Fruit fly (Drosophila melanogaster) whole organism, embryonic: ENCODE measurements around the gene RpL14.

ENCODE experiments used
- Abd-B ChIP-seq: fragments of 200-800 bp; sonication (Bioruptor generic); optimal IDR thresholded peaks from 2 replicates; lab custom pipeline; 2018; ENCODE audit warnings: missing biosample characterization, mild to moderate bottlenecking, missing genetic modification characterization, moderate library complexity
- Adf1 ChIP-seq: fragments of 200-800 bp; sonication (Bioruptor generic); IDR thresholded peaks from 2 replicates; pipeline ENCODE4 v1.3.6; 2022; ENCODE audit warnings: missing biosample characterization, missing genetic modification characterization
- Aef1 ChIP-seq: fragments of 200-800 bp; sonication (Bioruptor generic); IDR thresholded peaks from 3 replicates; pipeline ENCODE4 v1.3.6; 2022; ENCODE audit warnings: missing biosample characterization, missing genetic modification characterization
- CG10147 ChIP-seq: fragments of 200-800 bp; sonication (Bioruptor generic); optimal IDR thresholded peaks from 2 replicates; lab custom pipeline; 2019; ENCODE audit warnings: missing biosample characterization, mild to moderate bottlenecking, missing genetic modification characterization, moderate library complexity
- CG10209 ChIP-seq: fragments of 200-800 bp; sonication (Bioruptor generic); optimal IDR thresholded peaks from 3 replicates; lab custom pipeline; 2017; ENCODE audit warnings: missing biosample characterization, mild to moderate bottlenecking, missing genetic modification characterization, missing genetic modification reagents
- CG13296 ChIP-seq: fragments of 200-800 bp; sonication (Bioruptor generic); optimal IDR thresholded peaks from 3 replicates; lab custom pipeline; 2018; ENCODE audit warnings: missing biosample characterization, mild to moderate bottlenecking, missing genetic modification characterization
- CG14441 ChIP-seq: fragments of 200-800 bp; sonication (Bioruptor generic); IDR thresholded peaks from 2 replicates; pipeline ENCODE4 v1.3.6; 2022; ENCODE audit warnings: missing biosample characterization, missing genetic modification characterization
- CG14710 ChIP-seq: fragments of 200-800 bp; sonication (Bioruptor generic); optimal IDR thresholded peaks from 3 replicates; lab custom pipeline; 2019; ENCODE audit warnings: missing biosample characterization, mild to moderate bottlenecking, missing genetic modification characterization, moderate library complexity
- CG14860 ChIP-seq: fragments of 200-800 bp; sonication (Bioruptor generic); IDR thresholded peaks from 3 replicates; pipeline ENCODE4 v1.3.6; 2022; ENCODE audit warnings: missing biosample characterization, missing genetic modification characterization; ENCODE audit not compliant: partially characterized antibody
- CG17328 ChIP-seq: fragments of 200-800 bp; sonication (Bioruptor generic); IDR thresholded peaks from 2 replicates; pipeline ENCODE4 v1.3.6; 2022; ENCODE audit warnings: missing biosample characterization, missing genetic modification characterization
- CG32532 ChIP-seq: fragments of 200-800 bp; sonication (Bioruptor generic); IDR thresholded peaks from 2 replicates; pipeline ENCODE4 v1.3.6; 2022; ENCODE audit warnings: missing biosample characterization, missing genetic modification characterization
- CG4424 ChIP-seq: fragments of 200-800 bp; sonication (Bioruptor generic); optimal IDR thresholded peaks from 3 replicates; lab custom pipeline; 2016; ENCODE audit warnings: missing biosample characterization, missing genetic modification characterization
- CG6175 ChIP-seq: fragments of 200-800 bp; sonication (Bioruptor generic); IDR thresholded peaks from 3 replicates; pipeline ENCODE4 v1.3.6; 2022; ENCODE audit warnings: missing biosample characterization, missing genetic modification characterization
- CG6765 ChIP-seq: fragments of 200-800 bp; sonication (Bioruptor generic); optimal IDR thresholded peaks from 3 replicates; lab custom pipeline; 2017; ENCODE audit warnings: missing biosample characterization, mild to moderate bottlenecking, missing genetic modification characterization
- CG9932 ChIP-seq: fragments of 200-800 bp; sonication (Bioruptor generic); IDR thresholded peaks from 2 replicates; pipeline ENCODE4 v1.3.6; 2022; ENCODE audit warnings: missing biosample characterization, missing genetic modification characterization
- CTCF ChIP-seq: fragments of 200-800 bp; sonication (Bioruptor generic); optimal IDR thresholded peaks from 2 replicates; lab custom pipeline; 2017; ENCODE audit warnings: missing biosample characterization, mild to moderate bottlenecking, missing genetic modification characterization, moderate library complexity
- Deaf1 ChIP-seq: fragments of 200-800 bp; optimal IDR thresholded peaks from 3 replicates; lab custom pipeline; 2019; ENCODE audit warnings: missing biosample characterization, mild to moderate bottlenecking, missing genetic modification characterization, moderate library complexity
- Dek ChIP-seq: fragments of 200-800 bp; sonication (Bioruptor generic); optimal IDR thresholded peaks from 3 replicates; lab custom pipeline; 2019; ENCODE audit warnings: missing biosample characterization, mild to moderate bottlenecking, missing genetic modification characterization, moderate library complexity
- E2f1 ChIP-seq: fragments of 200-800 bp; sonication (Bioruptor generic); IDR thresholded peaks from 2 replicates; pipeline ENCODE4 v1.3.6; 2022; ENCODE audit warnings: missing biosample characterization, missing genetic modification characterization
- E2f2 ChIP-seq: fragments of 200-800 bp; sonication (Bioruptor generic); IDR thresholded peaks from 2 replicates; pipeline ENCODE4 v1.3.6; 2022; ENCODE audit warnings: missing biosample characterization, missing genetic modification characterization
- Ets65A ChIP-seq: fragments of 200-800 bp; sonication (Bioruptor generic); peaks from one replicate; lab custom pipeline; 2016; ENCODE audit warnings: missing biosample characterization, missing genetic modification characterization
- H15 ChIP-seq: fragments of 200-800 bp; sonication (Bioruptor generic); IDR thresholded peaks from 3 replicates; pipeline ENCODE4 v1.3.6; 2022; ENCODE audit warnings: missing biosample characterization, missing genetic modification characterization
- HLHmδ ChIP-seq: fragments of 200-800 bp; sonication (Bioruptor generic); optimal IDR thresholded peaks from 2 replicates; lab custom pipeline; 2018; ENCODE audit warnings: missing biosample characterization, mild to moderate bottlenecking, missing genetic modification characterization, moderate library complexity
- Hmr ChIP-seq: fragments of 200-800 bp; sonication (Bioruptor generic); optimal IDR thresholded peaks from 3 replicates; lab custom pipeline; 2017; ENCODE audit warnings: mild to moderate bottlenecking, missing biosample characterization, missing genetic modification reagents, missing genetic modification characterization
- Med ChIP-seq: fragments of 200-800 bp; sonication (Bioruptor generic); peaks from one replicate; lab custom pipeline; 2016; ENCODE audit warnings: missing biosample characterization, missing genetic modification characterization, mild to moderate bottlenecking, inconsistent platforms, moderate library complexity
- Nf-YB ChIP-seq: fragments of 200-800 bp; sonication (Bioruptor generic); optimal IDR thresholded peaks from 3 replicates; lab custom pipeline; 2019; ENCODE audit warnings: missing biosample characterization, mild to moderate bottlenecking, missing genetic modification characterization, moderate library complexity
- Sox102F ChIP-seq: fragments of 200-800 bp; sonication (Bioruptor generic); optimal IDR thresholded peaks from 2 replicates; lab custom pipeline; 2018; ENCODE audit warnings: missing biosample characterization, mild to moderate bottlenecking, missing genetic modification characterization, moderate library complexity
- Trl ChIP-seq, 3 experiments: fragments of >200 bp in 2 of 3; fragments of 200-800 bp in 1 of 3; sonication (Bioruptor generic) in 1 of 3; optimal IDR thresholded peaks; 2 replicates in 1 of 3; 3 replicates in 2 of 3; lab custom pipeline; 2016 to 2017; ENCODE audit warnings: missing biosample characterization in 1 of 3, missing genetic modification characterization in 1 of 3
- Xbp1 ChIP-seq: fragments of 200-800 bp; sonication (Bioruptor generic); optimal IDR thresholded peaks from 3 replicates; lab custom pipeline; 2016; ENCODE audit warnings: missing biosample characterization, mild to moderate bottlenecking, missing genetic modification characterization
- Xrp1 ChIP-seq: fragments of 200-800 bp; sonication (Bioruptor generic); IDR thresholded peaks from 2 replicates; pipeline ENCODE4 v1.3.6; 2022; ENCODE audit warnings: missing biosample characterization, missing genetic modification characterization
- aop ChIP-seq: fragments of 200-800 bp; sonication (Bioruptor generic); IDR thresholded peaks from 2 replicates; pipeline ENCODE4 v1.3.6; 2022; ENCODE audit warnings: missing biosample characterization, missing genetic modification characterization
- ase ChIP-seq: fragments of 200-800 bp; sonication (Bioruptor generic); IDR thresholded peaks from 3 replicates; pipeline ENCODE4 v1.3.6; 2022; ENCODE audit warnings: missing biosample characterization, missing genetic modification characterization
- ato ChIP-seq: fragments of 200-800 bp; sonication (Bioruptor generic); IDR thresholded peaks from 2 replicates; pipeline ENCODE4 v1.3.6; 2022; ENCODE audit warnings: missing biosample characterization, missing genetic modification characterization; ENCODE audit not compliant: partially characterized antibody
- chm ChIP-seq: fragments of 200-800 bp; sonication (Bioruptor generic); IDR thresholded peaks from 2 replicates; pipeline ENCODE4 v1.3.6; 2022; ENCODE audit warnings: missing biosample characterization, missing genetic modification characterization
- crc ChIP-seq: fragments of 200-800 bp; sonication (Bioruptor generic); optimal IDR thresholded peaks from 2 replicates; lab custom pipeline; 2016; ENCODE audit warnings: missing biosample characterization, missing genetic modification characterization
- dati ChIP-seq: fragments of 200-800 bp; sonication (Bioruptor generic); IDR thresholded peaks from 2 replicates; pipeline ENCODE4 v1.3.6; 2022; ENCODE audit warnings: missing biosample characterization, missing genetic modification characterization
- dpn ChIP-seq, 2 experiments: fragments of 200-800 bp; sonication (Bioruptor generic); optimal IDR thresholded peaks; 3 replicates each; lab custom pipeline; 2016; ENCODE audit warnings: missing biosample characterization in 2 of 2, missing genetic modification characterization in 2 of 2
- ewg ChIP-seq: fragments of 200-800 bp; sonication (Bioruptor generic); optimal IDR thresholded peaks from 3 replicates; lab custom pipeline; 2017; ENCODE audit warnings: mild to moderate bottlenecking, missing biosample characterization, missing genetic modification reagents, missing genetic modification characterization
- insv ChIP-seq, 2 experiments: fragments of 200-800 bp; sonication (Bioruptor generic); optimal IDR thresholded peaks; 3 replicates each; lab custom pipeline; 2016 to 2018; ENCODE audit warnings: missing biosample characterization in 2 of 2, missing genetic modification characterization in 2 of 2
- nerfin-1 ChIP-seq: fragments of 200-800 bp; sonication (Bioruptor generic); optimal IDR thresholded peaks from 3 replicates; lab custom pipeline; 2019; ENCODE audit warnings: missing biosample characterization, mild to moderate bottlenecking, missing genetic modification characterization, moderate library complexity
- nmo ChIP-seq: fragments of 200-800 bp; sonication (Bioruptor generic); optimal IDR thresholded peaks from 2 replicates; lab custom pipeline; 2018; ENCODE audit warnings: missing biosample characterization, mild to moderate bottlenecking, missing genetic modification characterization, moderate library complexity
- org-1 ChIP-seq: fragments of 200-800 bp; sonication (Bioruptor generic); optimal IDR thresholded peaks from 2 replicates; lab custom pipeline; 2017; ENCODE audit warnings: missing biosample characterization, missing genetic modification characterization
- pros ChIP-seq: fragments of 200-800 bp; sonication (Bioruptor generic); optimal IDR thresholded peaks from 3 replicates; lab custom pipeline; 2019; ENCODE audit warnings: missing biosample characterization, mild to moderate bottlenecking, missing genetic modification characterization, moderate library complexity
- schlank ChIP-seq: fragments of 200-800 bp; sonication (Bioruptor generic); optimal IDR thresholded peaks from 2 replicates; lab custom pipeline; 2018; ENCODE audit warnings: missing biosample characterization, mild to moderate bottlenecking, missing genetic modification characterization
- seq ChIP-seq: fragments of 200-800 bp; sonication (Bioruptor generic); IDR thresholded peaks from 2 replicates; pipeline ENCODE4 v1.3.6; 2022; ENCODE audit warnings: missing biosample characterization, missing genetic modification characterization
- so ChIP-seq: fragments of 200-800 bp; sonication (Bioruptor generic); IDR thresholded peaks from 3 replicates; pipeline ENCODE4 v1.3.6; 2022; ENCODE audit warnings: missing biosample characterization, missing genetic modification characterization
- sqz ChIP-seq: fragments of 200-800 bp; sonication (Bioruptor generic); optimal IDR thresholded peaks from 3 replicates; lab custom pipeline; 2018; ENCODE audit warnings: missing biosample characterization, mild to moderate bottlenecking, missing genetic modification characterization
- sr ChIP-seq: fragments of 200-800 bp; sonication (Bioruptor generic); IDR thresholded peaks from 3 replicates; pipeline ENCODE4 v1.3.6; 2022; ENCODE audit warnings: missing biosample characterization, missing genetic modification characterization
- usp ChIP-seq: fragments of >200 bp; optimal IDR thresholded peaks from 2 replicates; lab custom pipeline; 2017; ENCODE audit warnings: missing biosample characterization, missing genetic modification characterization
- z ChIP-seq: fragments of 200-800 bp; sonication (Bioruptor generic); IDR thresholded peaks from 3 replicates; pipeline ENCODE4 v1.3.6; 2022; ENCODE audit warnings: missing biosample characterization, missing genetic modification characterization
- zf30C ChIP-seq: fragments of 200-800 bp; sonication (Bioruptor generic); optimal IDR thresholded peaks from 3 replicates; lab custom pipeline; 2018; ENCODE audit warnings: missing biosample characterization, mild to moderate bottlenecking, missing genetic modification characterization

RpL14 gene

dm6 chr3L:8559754-8560328 is 41.0 kb upstream of the RpL14 start:
- no peak for TF ChIP-seq schlank
- no peak for TF ChIP-seq ato (GFP tag; lab: Robert Waterston, UW)
- TF ChIP-seq chm (GFP tag; lab: Robert Waterston, UW) = peak; percentile 38; the same call in 1 of the 2 replicates
- no peak for TF ChIP-seq Nf-YB (GFP tag; lab: Kevin White, UChicago)
- no peak for TF ChIP-seq CG10209 (GFP tag; lab: Kevin White, UChicago)
- TF ChIP-seq CG6175 (GFP tag; lab: Robert Waterston, UW) = no peak
- TF ChIP-seq crc = no peak
- no peak for TF ChIP-seq CG14441 (GFP tag; lab: Robert Waterston, UW)
- no peak for TF ChIP-seq Aef1 (GFP tag; lab: Robert Waterston, UW)
- peak; percentile 64; the same call in 1 of the 2 replicates for TF ChIP-seq Adf1
- TF ChIP-seq seq (GFP tag; lab: Robert Waterston, UW) = peak; percentile 88
- no peak for TF ChIP-seq CG13296 (GFP tag; lab: Kevin White, UChicago)
- TF ChIP-seq org-1 = no peak
- peak; percentile 18 for TF ChIP-seq nerfin-1 (tag; lab: Kevin White, UChicago)
- TF ChIP-seq zf30C (GFP tag; lab: Kevin White, UChicago) = no peak
- no peak for TF ChIP-seq insv (GFP tag; optimal IDR thresholded peaks at IDR 0.05; lab: Kevin White, UChicago)
- TF ChIP-seq CG32532 (GFP tag; lab: Robert Waterston, UW) = no peak
- no peak for TF ChIP-seq aop (GFP tag; lab: Robert Waterston, UW)
- no peak for TF ChIP-seq H15 (GFP tag; lab: Robert Waterston, UW)
- TF ChIP-seq CG4424 (GFP tag; lab: Kevin White, UChicago) = no peak
- TF ChIP-seq dpn (GFP tag; optimal IDR thresholded peaks at IDR 0.05; lab: Kevin White, UChicago) = no peak
- peak; percentile 6 for TF ChIP-seq CG6765
- no peak for TF ChIP-seq Abd-B (GFP tag; lab: Kevin White, UChicago)
- TF ChIP-seq usp (GFP tag; lab: Kevin White, UChicago) = no peak
- peak; percentile 13; the same call in 1 of the 2 replicates for TF ChIP-seq CG17328 (GFP tag; lab: Robert Waterston, UW)
- TF ChIP-seq sr (GFP tag; lab: Robert Waterston, UW) = no peak
- TF ChIP-seq Xbp1 = no peak
- TF ChIP-seq Med (GFP tag; lab: Kevin White, UChicago) = peak; percentile 82
- TF ChIP-seq Sox102F (GFP tag; lab: Kevin White, UChicago) = no peak
- peak; percentile 23 for TF ChIP-seq HLHmδ (GFP tag; lab: Kevin White, UChicago)
- no peak for TF ChIP-seq dati (GFP tag; lab: Robert Waterston, UW)
- TF ChIP-seq CTCF (GFP tag; lab: Kevin White, UChicago) = peak; percentile 44
- TF ChIP-seq so (GFP tag; lab: Robert Waterston, UW) = no peak
- no peak for TF ChIP-seq Xrp1 (GFP tag; lab: Robert Waterston, UW)
- peak; percentile 63 to 66 for TF ChIP-seq Trl (optimal IDR thresholded peaks at IDR 0.05; lab: Kevin White, UChicago)
- peak; percentile 10 for TF ChIP-seq Trl (GFP tag; optimal IDR thresholded peaks at IDR 0.05; lab: Kevin White, UChicago)
- TF ChIP-seq CG14710 (tag; lab: Kevin White, UChicago) = no peak
- peak; percentile 33 for TF ChIP-seq Deaf1 (tag; lab: Kevin White, UChicago)
- peak; percentile 54 for TF ChIP-seq pros (GFP tag; lab: Kevin White, UChicago)
- no peak for TF ChIP-seq sqz (GFP tag; lab: Kevin White, UChicago)
- TF ChIP-seq Ets65A (GFP tag; lab: Kevin White, UChicago) = peak; percentile 51
- no peak for TF ChIP-seq CG9932 (GFP tag; lab: Robert Waterston, UW)
- TF ChIP-seq E2f1 (GFP tag; lab: Robert Waterston, UW) = no peak
- TF ChIP-seq CG14860 (GFP tag; lab: Robert Waterston, UW) = peak; percentile 19; the same call in 1 of the 3 replicates
- TF ChIP-seq Hmr (GFP tag; lab: Kevin White, UChicago) = no peak
- no peak for TF ChIP-seq nmo (GFP tag; lab: Kevin White, UChicago)
- 0 out of 3 replicates have a peak, but pooled peaks have one; percentile 35 for TF ChIP-seq ase (GFP tag; lab: Robert Waterston, UW)
- TF ChIP-seq ewg (GFP tag; lab: Kevin White, UChicago) = peak; percentile 93
- TF ChIP-seq E2f2 (GFP tag; lab: Robert Waterston, UW) = no peak
- no peak for TF ChIP-seq z (GFP tag; lab: Robert Waterston, UW)
- no peak for TF ChIP-seq Dek (tag; lab: Kevin White, UChicago)
- no peak for TF ChIP-seq CG10147 (GFP tag; lab: Kevin White, UChicago)
